Fruit fly (Drosophila melanogaster) whole organism, embryonic: Measurements from ENCODE around the gene Cul6.

ENCODE experiments used
- Adf1 ChIP-seq: fragments of 200-800 bp; sonication (Bioruptor generic); IDR thresholded peaks from 2 replicates; pipeline ENCODE4 v1.3.6; 2022; ENCODE audit warnings: missing biosample characterization, missing genetic modification characterization
- Atf-2 ChIP-seq: fragments of 200-800 bp; sonication (Bioruptor generic); optimal IDR thresholded peaks from 2 replicates; lab custom pipeline; 2016; ENCODE audit warnings: missing biosample characterization, missing genetic modification characterization
- CG10274 ChIP-seq: fragments of 200-800 bp; sonication (Bioruptor generic); optimal IDR thresholded peaks from 3 replicates; lab custom pipeline; 2017; ENCODE audit warnings: missing biosample characterization, mild to moderate bottlenecking, missing genetic modification characterization
- CG10366 ChIP-seq: fragments of 200-800 bp; sonication (Bioruptor generic); IDR thresholded peaks from 2 replicates; pipeline ENCODE4 v1.3.6; 2022; ENCODE audit warnings: missing biosample characterization, missing genetic modification characterization
- CG12219 ChIP-seq: fragments of 200-800 bp; sonication (Bioruptor generic); optimal IDR thresholded peaks from 3 replicates; lab custom pipeline; 2018; ENCODE audit warnings: missing biosample characterization, mild to moderate bottlenecking, missing genetic modification characterization
- CG12236 ChIP-seq: fragments of 200-800 bp; sonication (Bioruptor generic); optimal IDR thresholded peaks from 2 replicates; lab custom pipeline; 2016; ENCODE audit warnings: missing biosample characterization, missing genetic modification characterization
- CG12391 ChIP-seq: fragments of 200-800 bp; sonication (Bioruptor generic); optimal IDR thresholded peaks from 3 replicates; lab custom pipeline; 2018; ENCODE audit warnings: missing biosample characterization, mild to moderate bottlenecking, missing genetic modification characterization, moderate library complexity
- CG13894 ChIP-seq: fragments of 200-800 bp; sonication (Bioruptor generic); optimal IDR thresholded peaks from 3 replicates; lab custom pipeline; 2018; ENCODE audit warnings: missing biosample characterization, mild to moderate bottlenecking, missing genetic modification characterization, moderate library complexity
- CG1529 ChIP-seq: fragments of 200-800 bp; sonication (Bioruptor generic); optimal IDR thresholded peaks from 3 replicates; lab custom pipeline; 2018; ENCODE audit warnings: missing biosample characterization, missing genetic modification characterization
- CG1647 ChIP-seq: fragments of 200-800 bp; sonication (Bioruptor generic); optimal IDR thresholded peaks from 3 replicates; lab custom pipeline; 2016; ENCODE audit warnings: missing biosample characterization, missing genetic modification characterization
- CG18476 ChIP-seq: fragments of 200-800 bp; sonication (Bioruptor generic); optimal IDR thresholded peaks from 2 replicates; lab custom pipeline; 2016; ENCODE audit warnings: missing biosample characterization, mild to moderate bottlenecking, missing genetic modification characterization
- CG4282 ChIP-seq: fragments of 200-800 bp; sonication (Bioruptor generic); optimal IDR thresholded peaks from 2 replicates; lab custom pipeline; 2016; ENCODE audit warnings: missing biosample characterization, missing genetic modification characterization
- CG6254 ChIP-seq: fragments of 200-800 bp; sonication (Bioruptor generic); optimal IDR thresholded peaks from 3 replicates; lab custom pipeline; 2017; ENCODE audit warnings: mild to moderate bottlenecking, missing biosample characterization, missing genetic modification reagents, missing genetic modification characterization
- CG6272 ChIP-seq: fragments of 200-800 bp; sonication (Bioruptor generic); IDR thresholded peaks from 2 replicates; pipeline ENCODE4 v1.3.6; 2022; ENCODE audit warnings: missing biosample characterization, missing genetic modification characterization
- CG6654 ChIP-seq: fragments of 200-800 bp; sonication (Bioruptor generic); optimal IDR thresholded peaks from 2 replicates; lab custom pipeline; 2017; ENCODE audit warnings: missing biosample characterization, mild to moderate bottlenecking, missing genetic modification characterization
- CG7357 ChIP-seq: fragments of 200-800 bp; sonication (Bioruptor generic); IDR thresholded peaks from 3 replicates; pipeline ENCODE4 v1.3.6; 2022; ENCODE audit warnings: missing biosample characterization, missing genetic modification characterization
- CG9437 ChIP-seq: fragments of 200-800 bp; sonication (Bioruptor generic); optimal IDR thresholded peaks from 2 replicates; lab custom pipeline; 2018; ENCODE audit warnings: missing biosample characterization, mild to moderate bottlenecking, missing genetic modification characterization
- CG9817 ChIP-seq: fragments of 200-800 bp; sonication (Bioruptor generic); optimal IDR thresholded peaks from 2 replicates; lab custom pipeline; 2018; ENCODE audit warnings: missing biosample characterization, mild to moderate bottlenecking, missing genetic modification characterization, moderate library complexity
- CkIIα-i1 ChIP-seq: fragments of 200-800 bp; sonication (Bioruptor generic); IDR thresholded peaks from 2 replicates; pipeline ENCODE4 v1.3.6; 2022; ENCODE audit warnings: missing biosample characterization, missing genetic modification characterization
- D19A ChIP-seq: fragments of 200-800 bp; optimal IDR thresholded peaks from 3 replicates; lab custom pipeline; 2019; ENCODE audit warnings: missing biosample characterization, mild to moderate bottlenecking, missing genetic modification characterization, moderate library complexity
- Dip2 ChIP-seq: fragments of 200-800 bp; sonication (Bioruptor generic); IDR thresholded peaks from 2 replicates; pipeline ENCODE4 v1.3.6; 2022; ENCODE audit warnings: missing biosample characterization, missing genetic modification characterization
- Ets97D ChIP-seq: fragments of 200-800 bp; sonication (Bioruptor generic); optimal IDR thresholded peaks from 3 replicates; lab custom pipeline; 2016; ENCODE audit warnings: missing biosample characterization, missing genetic modification characterization
- HLH4C ChIP-seq: fragments of 200-800 bp; sonication (Bioruptor generic); IDR thresholded peaks from 3 replicates; pipeline ENCODE4 v1.3.6; 2022; ENCODE audit warnings: missing biosample characterization, missing genetic modification characterization; ENCODE audit not compliant: partially characterized antibody
- HLH54F ChIP-seq: fragments of 200-800 bp; sonication (Bioruptor generic); optimal IDR thresholded peaks from 3 replicates; lab custom pipeline; 2016; ENCODE audit warnings: missing biosample characterization, missing genetic modification characterization
- Hey ChIP-seq: fragments of 200-800 bp; sonication (Bioruptor generic); optimal IDR thresholded peaks from 3 replicates; lab custom pipeline; 2018; ENCODE audit warnings: missing biosample characterization, mild to moderate bottlenecking, missing genetic modification characterization
- Oli ChIP-seq: fragments of 200-800 bp; sonication (Bioruptor generic); optimal IDR thresholded peaks from 2 replicates; lab custom pipeline; 2018; ENCODE audit warnings: missing biosample characterization, mild to moderate bottlenecking, missing genetic modification characterization, moderate library complexity
- Six4 ChIP-seq: fragments of 200-800 bp; sonication (Bioruptor generic); optimal IDR thresholded peaks from 2 replicates; lab custom pipeline; 2016; ENCODE audit warnings: missing biosample characterization, missing genetic modification characterization
- Ssrp ChIP-seq: fragments of 200-800 bp; sonication (Bioruptor generic); optimal IDR thresholded peaks from 2 replicates; lab custom pipeline; 2018; ENCODE audit warnings: missing biosample characterization, mild to moderate bottlenecking, missing genetic modification characterization, moderate library complexity
- TFAM ChIP-seq: fragments of 200-800 bp; sonication (Bioruptor generic); optimal IDR thresholded peaks from 2 replicates; lab custom pipeline; 2017; ENCODE audit warnings: missing biosample characterization, missing genetic modification characterization, inconsistent platforms
- ash1 ChIP-seq: fragments of 200-800 bp; sonication (Bioruptor generic); optimal IDR thresholded peaks from 2 replicates; lab custom pipeline; 2018; ENCODE audit warnings: missing biosample characterization, mild to moderate bottlenecking, missing genetic modification characterization
- cad ChIP-seq: fragments of >200 bp; optimal IDR thresholded peaks from 2 replicates; lab custom pipeline; 2017; ENCODE audit warnings: missing biosample characterization, missing genetic modification characterization
- cwo ChIP-seq: fragments of 200-800 bp; sonication (Bioruptor generic); optimal IDR thresholded peaks from 3 replicates; lab custom pipeline; 2017; ENCODE audit warnings: missing biosample characterization, missing genetic modification characterization, mild to moderate bottlenecking, moderate library complexity, missing genetic modification reagents
- danr ChIP-seq: fragments of 200-800 bp; sonication (Bioruptor generic); IDR thresholded peaks from 2 replicates; pipeline ENCODE4 v1.3.6; 2022; ENCODE audit warnings: missing biosample characterization, missing genetic modification characterization
- grau ChIP-seq: fragments of 200-800 bp; optimal IDR thresholded peaks from 3 replicates; lab custom pipeline; 2019; ENCODE audit warnings: missing biosample characterization, mild to moderate bottlenecking, missing genetic modification characterization, moderate library complexity
- kay ChIP-seq: fragments of 200-800 bp; sonication (Bioruptor generic); optimal IDR thresholded peaks from 2 replicates; lab custom pipeline; 2016; ENCODE audit warnings: missing biosample characterization, missing genetic modification characterization
- lab ChIP-seq: fragments of 200-800 bp; sonication (Bioruptor generic); optimal IDR thresholded peaks from 3 replicates; lab custom pipeline; 2017; ENCODE audit warnings: missing biosample characterization, missing genetic modification characterization, mild to moderate bottlenecking, moderate library complexity, missing genetic modification reagents
- lola ChIP-seq, 3 experiments: fragments of >200 bp in 2 of 3; fragments of 200-800 bp in 1 of 3; sonication (Bioruptor generic) in 1 of 3; optimal IDR thresholded peaks; 2 replicates each; lab custom pipeline; 2017 to 2019; ENCODE audit warnings: missing biosample characterization in 3 of 3, missing genetic modification characterization in 3 of 3, mild to moderate bottlenecking in 1 of 3, moderate library complexity in 1 of 3
- maf-S ChIP-seq: fragments of 200-800 bp; sonication (Bioruptor generic); optimal IDR thresholded peaks from 2 replicates; lab custom pipeline; 2016; ENCODE audit warnings: missing biosample characterization, missing genetic modification characterization
- nerfin-2 ChIP-seq: fragments of 200-800 bp; sonication (Bioruptor generic); IDR thresholded peaks from 2 replicates; pipeline ENCODE4 v1.3.6; 2022; ENCODE audit warnings: missing biosample characterization, missing genetic modification characterization; ENCODE audit not compliant: partially characterized antibody
- pita ChIP-seq: fragments of 200-800 bp; sonication (Bioruptor generic); optimal IDR thresholded peaks from 2 replicates; lab custom pipeline; 2017; ENCODE audit warnings: missing biosample characterization, mild to moderate bottlenecking, missing genetic modification characterization
- pnt ChIP-seq: fragments of 200-800 bp; sonication (Bioruptor generic); optimal IDR thresholded peaks from 3 replicates; lab custom pipeline; 2016; ENCODE audit warnings: missing biosample characterization, missing genetic modification characterization
- pzg ChIP-seq: fragments of 200-800 bp; sonication (Bioruptor generic); optimal IDR thresholded peaks from 3 replicates; lab custom pipeline; 2018; ENCODE audit warnings: missing biosample characterization, mild to moderate bottlenecking, missing genetic modification characterization, moderate library complexity
- schlank ChIP-seq: fragments of 200-800 bp; sonication (Bioruptor generic); optimal IDR thresholded peaks from 2 replicates; lab custom pipeline; 2018; ENCODE audit warnings: missing biosample characterization, mild to moderate bottlenecking, missing genetic modification characterization
- sd ChIP-seq: fragments of 200-800 bp; sonication (Bioruptor generic); optimal IDR thresholded peaks from 3 replicates; lab custom pipeline; 2018; ENCODE audit warnings: missing biosample characterization, mild to moderate bottlenecking, missing genetic modification characterization, moderate library complexity
- sens ChIP-seq: fragments of 200-800 bp; sonication (Bioruptor generic); peaks from one replicate; lab custom pipeline; 2016; ENCODE audit warnings: missing biosample characterization, missing genetic modification characterization
- sim ChIP-seq: fragments of 200-800 bp; sonication (Bioruptor generic); IDR thresholded peaks from 2 replicates; pipeline ENCODE4 v1.3.6; 2022; ENCODE audit warnings: missing biosample characterization, missing genetic modification characterization
- so ChIP-seq: fragments of 200-800 bp; sonication (Bioruptor generic); IDR thresholded peaks from 3 replicates; pipeline ENCODE4 v1.3.6; 2022; ENCODE audit warnings: missing biosample characterization, missing genetic modification characterization
- sug ChIP-seq: fragments of 200-800 bp; optimal IDR thresholded peaks from 2 replicates; lab custom pipeline; 2019; ENCODE audit warnings: missing biosample characterization, mild to moderate bottlenecking, missing genetic modification characterization, moderate library complexity
- vfl ChIP-seq: fragments of 200-800 bp; sonication (Bioruptor generic); optimal IDR thresholded peaks from 2 replicates; lab custom pipeline; 2016; ENCODE audit warnings: missing biosample characterization, missing genetic modification characterization
- z ChIP-seq: fragments of 200-800 bp; sonication (Bioruptor generic); IDR thresholded peaks from 3 replicates; pipeline ENCODE4 v1.3.6; 2022; ENCODE audit warnings: missing biosample characterization, missing genetic modification characterization

Cul6 gene

DNA sequence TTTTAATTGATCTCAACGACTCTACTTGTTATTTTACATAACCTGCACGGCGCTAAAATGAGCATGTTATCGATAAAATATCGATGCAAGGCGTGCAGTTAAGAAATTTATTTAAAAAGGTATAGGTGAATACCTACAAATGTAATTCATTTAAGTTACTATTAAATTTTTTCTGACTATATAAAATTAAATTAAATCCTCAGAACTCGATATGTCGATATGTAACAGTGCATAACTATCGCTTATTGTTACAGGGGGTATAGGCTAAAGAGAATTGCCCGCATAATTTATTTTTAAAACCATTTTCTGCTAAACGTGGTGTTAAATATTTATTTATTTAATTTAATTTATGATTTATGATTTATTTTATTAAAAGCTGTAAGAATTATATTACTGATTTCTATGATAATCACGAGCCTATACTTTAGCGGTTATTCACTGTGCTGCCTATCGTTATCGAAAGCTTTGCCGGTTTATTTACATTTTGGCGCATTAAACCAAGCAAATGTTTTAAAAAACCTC is 6.4 kb upstream of the Cul6 start, which contains the start of the genes mRpL20 and Icmt (continued):
- TF ChIP-seq Hey (tag; lab: Kevin White, UChicago), result no peak
- TF ChIP-seq cwo (GFP tag; lab: Kevin White, UChicago), result peak; percentile 84
- peak; percentile 84 for TF ChIP-seq sim (GFP tag; lab: Robert Waterston, UW)
- peak; percentile 92 for TF ChIP-seq nerfin-2
- TF ChIP-seq TFAM (GFP tag; lab: Kevin White, UChicago), result no peak
- no peak for TF ChIP-seq CG12236 (GFP tag; lab: Kevin White, UChicago)
- TF ChIP-seq CG6272 (GFP tag; lab: Robert Waterston, UW), result peak; percentile 98
- TF ChIP-seq CG13894 (tag; lab: Kevin White, UChicago), result peak; percentile 85
- TF ChIP-seq cad (GFP tag; lab: Kevin White, UChicago), result no peak
- TF ChIP-seq CG10274 (GFP tag; lab: Kevin White, UChicago), result peak; percentile 52
- no peak for TF ChIP-seq CG4282 (GFP tag; lab: Kevin White, UChicago)
- no peak for TF ChIP-seq pita (GFP tag; lab: Kevin White, UChicago)
- peak; percentile 85 for TF ChIP-seq Six4 (GFP tag; lab: Kevin White, UChicago)
- TF ChIP-seq sd (tag; lab: Kevin White, UChicago), result no peak
- peak; percentile 66 for TF ChIP-seq CG18476
- peak; percentile 91 for TF ChIP-seq lab (GFP tag; lab: Kevin White, UChicago)
- TF ChIP-seq HLH4C (GFP tag; lab: Robert Waterston, UW), result peak; percentile 93
- peak; percentile 88 for TF ChIP-seq CG9437 (GFP tag; lab: Kevin White, UChicago)
- peak; percentile 94 for TF ChIP-seq sens (GFP tag; lab: Kevin White, UChicago)
- TF ChIP-seq CG6254, result peak; percentile 49
- peak; percentile 55 for TF ChIP-seq Ets97D
- TF ChIP-seq Dip2, result no peak
- TF ChIP-seq Oli (tag; lab: Kevin White, UChicago), result peak; percentile 95
- peak; percentile 85 for TF ChIP-seq schlank (tag; lab: Kevin White, UChicago)
- peak; percentile 55; the same call in 1 of the 2 replicates for TF ChIP-seq CkIIα-i1 (GFP tag; lab: Robert Waterston, UW)
- no peak for TF ChIP-seq ash1 (GFP tag; lab: Kevin White, UChicago)
- TF ChIP-seq vfl (GFP tag; lab: Kevin White, UChicago), result peak; percentile 59
- TF ChIP-seq CG1529 (GFP tag; lab: Kevin White, UChicago), result peak; percentile 83
- peak; percentile 36 for TF ChIP-seq CG1647 (GFP tag; lab: Kevin White, UChicago)
- peak; percentile 85 for TF ChIP-seq so (GFP tag; lab: Robert Waterston, UW)
- peak; percentile 18 for TF ChIP-seq HLH54F (GFP tag; lab: Kevin White, UChicago)
- peak; percentile 82 for TF ChIP-seq CG12219
- TF ChIP-seq pzg, result peak; percentile 22
- TF ChIP-seq maf-S, result peak; percentile 37
- peak; percentile 100 for TF ChIP-seq grau
- TF ChIP-seq Ssrp (tag; lab: Kevin White, UChicago), result peak; percentile 96
- TF ChIP-seq D19A (tag; lab: Kevin White, UChicago), result peak; percentile 77
- peak; percentile 96 for TF ChIP-seq CG9817 (tag; lab: Kevin White, UChicago)
- TF ChIP-seq sug (tag; lab: Kevin White, UChicago), result peak; percentile 80
- TF ChIP-seq kay (GFP tag; lab: Kevin White, UChicago), result peak; percentile 75
- TF ChIP-seq pnt (GFP tag; lab: Kevin White, UChicago), result peak; percentile 33
- TF ChIP-seq CG7357, result peak; percentile 88
- TF ChIP-seq lola (GFP tag; optimal IDR thresholded peaks at IDR 0.05; lab: Kevin White, UChicago), result peak in 1 of 3 experiments; percentile 85
- TF ChIP-seq z (GFP tag; lab: Robert Waterston, UW), result no peak
- TF ChIP-seq CG6654 (GFP tag; lab: Kevin White, UChicago), result peak; percentile 52
- peak; percentile 83 for TF ChIP-seq danr (GFP tag; lab: Robert Waterston, UW)
- TF ChIP-seq Atf-2, result peak; percentile 25
- TF ChIP-seq CG10366 (GFP tag; lab: Robert Waterston, UW), result peak; percentile 97
- TF ChIP-seq CG12391 (tag; lab: Kevin White, UChicago), result peak; percentile 95
- TF ChIP-seq Adf1 (GFP tag; lab: Robert Waterston, UW), result peak; percentile 82
